Worm (Caenorhabditis elegans) whole organism, L4/young adult: ENCODE results near the gene rnp-3.
"Not testable (repeated sequence)": the region's sequence is repeated elsewhere in the genome, so short reads cannot be mapped to it uniquely, and the experiment has no call there.

Experiments
- W03F9.2 ChIP-seq: fragments of 150-350 bp; optimal IDR thresholded peaks from 2 replicates; lab custom pipeline; 2014; ENCODE audit warnings: missing biosample characterization, missing genetic modification characterization
- dao-5 ChIP-seq: sonication (generic microtip); optimal IDR thresholded peaks from 2 replicates; lab custom pipeline; 2016; ENCODE audit warnings: missing genotype, missing genetic modification characterization, moderate library complexity, missing compliant biosample characterization
- him-1 ChIP-seq: sonication (generic microtip); optimal IDR thresholded peaks from 2 replicates; lab custom pipeline; 2016; ENCODE audit warnings: missing genotype, missing genetic modification reagents, missing genetic modification characterization, missing compliant biosample characterization

The rnp-3 gene

ce11 chrIV:4162121-4162520, 11.8 kb upstream of the rnp-3 start, which contains the start of gene scrm-5:
TSS of gene scrm-5 (plus strand) at chrIV:4162421.
- TF ChIP-seq him-1 (no peak), dao-5 (tag; lab: Kevin White, UChicago) (no peak), W03F9.2 (tag; lab: Kevin White, UChicago) (no peak)

ce11 chrIV:4164392-4164791, 9.5 kb upstream of the rnp-3 start, which contains the start of gene scrm-8:
TSS of gene scrm-8 (plus strand) at chrIV:4164692.
- TF ChIP-seq him-1 (no peak), W03F9.2 (tag; lab: Kevin White, UChicago) (no peak), dao-5 (tag; lab: Kevin White, UChicago) (no peak)

- TF ChIP-seq dao-5 (tag; lab: Kevin White, UChicago) (no peak), him-1 (no peak), W03F9.2 (tag; lab: Kevin White, UChicago) (no peak)
Observed at ce11 chrIV:4167296-4167695, 6.6 kb upstream of the rnp-3 start.

- TF ChIP-seq dao-5 (tag; lab: Kevin White, UChicago) (no peak), W03F9.2 (tag; lab: Kevin White, UChicago) (peak; percentile 64), him-1 (no peak)
Observed at ce11 chrIV:4171531-4172163, 2.2 kb upstream of the rnp-3 start, which contains the start of the genes K08D10.13 and rnp-2. TSS of gene K08D10.13 (minus strand) at chrIV:4171581. TSS of gene rnp-2 (plus strand) at chrIV:4172076.

- TF ChIP-seq dao-5 (tag; lab: Kevin White, UChicago) (no peak), him-1 (no peak), W03F9.2 (tag; lab: Kevin White, UChicago) (no peak)
Observed at ce11 chrIV:4172242-4172641, 1.6 kb upstream of the rnp-3 start.

ce11 chrIV:4176088-4176487, 2.2 kb downstream of the rnp-3 start, which contains the start of gene dnj-15:
TSS of gene dnj-15 (plus strand) at chrIV:4176388.
- TF ChIP-seq him-1 (no peak), W03F9.2 (tag; lab: Kevin White, UChicago) (no peak), dao-5 (tag; lab: Kevin White, UChicago) (no peak)

ce11 chrIV:4176659-4177058, 2.8 kb downstream of the rnp-3 start:
- TF ChIP-seq W03F9.2 (tag; lab: Kevin White, UChicago) (no peak), dao-5 (tag; lab: Kevin White, UChicago) (no peak), him-1 (no peak)

- no peak for TF ChIP-seq him-1
Observed at ce11 chrIV:4177560-4177959, 3.7 kb downstream of the rnp-3 start.

- TF ChIP-seq him-1 (no peak), dao-5 (tag; lab: Kevin White, UChicago) (no peak), W03F9.2 (tag; lab: Kevin White, UChicago) (no peak)
Observed at ce11 chrIV:4178424-4178823, 4.5 kb downstream of the rnp-3 start, which contains the start of gene tsen-34. TSS of gene tsen-34 (plus strand) at chrIV:4178457.

- not testable (repeated sequence) for TF ChIP-seq W03F9.2 (tag; lab: Kevin White, UChicago); dao-5 (tag; lab: Kevin White, UChicago); him-1
Observed at ce11 chrIV:4186099-4186498, 12.2 kb downstream of the rnp-3 start, which contains the start of gene K08D10.11. TSS of gene K08D10.11 (minus strand) at chrIV:4186199.

ce11 chrIV:4196729-4197128, 22.8 kb downstream of the rnp-3 start, which contains the start of gene K06B9.6:
TSS of gene K06B9.6 (minus strand) at chrIV:4196829.
- TF ChIP-seq W03F9.2 (tag; lab: Kevin White, UChicago); dao-5 (tag; lab: Kevin White, UChicago); him-1: not testable (repeated sequence)

ce11 chrIV:4197167-4197566, 23.3 kb downstream of the rnp-3 start, which contains the start of gene cyp-25A6:
TSS of gene cyp-25A6 (plus strand) at chrIV:4197467.
- not testable (repeated sequence) for TF ChIP-seq dao-5 (tag; lab: Kevin White, UChicago); him-1; W03F9.2 (tag; lab: Kevin White, UChicago)

- TF ChIP-seq him-1 (no peak), dao-5 (tag; lab: Kevin White, UChicago) (no peak), W03F9.2 (tag; lab: Kevin White, UChicago) (no peak)
Observed at ce11 chrIV:4204275-4204674, 30.4 kb downstream of the rnp-3 start, which contains the start of gene pax-2. TSS of gene pax-2 (minus strand) at chrIV:4204375.

ce11 chrIV:4207088-4207487, 33.2 kb downstream of the rnp-3 start, which contains the start of gene osgn-1:
TSS of gene osgn-1 (plus strand) at chrIV:4207388.
- TF ChIP-seq him-1 (no peak), W03F9.2 (tag; lab: Kevin White, UChicago) (no peak), dao-5 (tag; lab: Kevin White, UChicago) (no peak)
